Fruit fly (Drosophila melanogaster) ovary, adult (tissue): Measurements from ENCODE around the gene hmw.

Experiments
- CG17801 ChIP-seq: fragments of 200-800 bp; optimal IDR thresholded peaks from 2 replicates; lab custom pipeline; 2019; ENCODE audit warnings: missing biosample characterization, mild to moderate bottlenecking, missing genetic modification characterization, moderate library complexity; ENCODE audit not compliant: partially characterized antibody

hmw gene

dm6 chr3R:18361694-18362093 lies at the start of gene hmw:
Gene hmw (plus strand): TSS chr3R:18361994.
- no peak for TF ChIP-seq CG17801

- no peak for TF ChIP-seq CG17801
Observed at dm6 chr3R:18312761-18313160, 49.0 kb upstream of the hmw start.

- TF ChIP-seq CG17801 = no peak
Observed at dm6 chr3R:18314320-18314719, 47.5 kb upstream of the hmw start, which contains the start of gene PKD. Gene PKD (minus strand): TSS chr3R:18314407.

- TF ChIP-seq CG17801 = no peak
Observed at dm6 chr3R:18314824-18315690, 46.7 kb upstream of the hmw start.

dm6 chr3R:18328842-18329241 lies 33.0 kb upstream of the hmw start, which contains the start of gene naz:
Gene naz (minus strand): TSS chr3R:18328942.
- no peak for TF ChIP-seq CG17801

dm6 chr3R:18338493-18338892 lies 23.3 kb upstream of the hmw start:
- no peak for TF ChIP-seq CG17801

- no peak for TF ChIP-seq CG17801
Observed at dm6 chr3R:18355781-18356180, 6.0 kb upstream of the hmw start.

dm6 chr3R:18360630-18361260 lies 1.0 kb upstream of the hmw start, which contains the start of gene CG15803:
Gene CG15803 (minus strand): TSS chr3R:18360728.
- TF ChIP-seq CG17801 = no peak

dm6 chr3R:18365978-18366643 lies 4.3 kb downstream of the hmw start, which contains the start of the genes WRNexo and Nup43:
Gene WRNexo (minus strand): TSS chr3R:18366162.
Gene Nup43 (plus strand): TSS chr3R:18366638.
- no peak for TF ChIP-seq CG17801

- no peak for TF ChIP-seq CG17801
Observed at dm6 chr3R:18366644-18366985, 4.8 kb downstream of the hmw start.

- TF ChIP-seq CG17801 = no peak
Observed at dm6 chr3R:18368595-18368994, 6.8 kb downstream of the hmw start.

dm6 chr3R:18371346-18371745 lies 9.6 kb downstream of the hmw start:
- no peak for TF ChIP-seq CG17801

- no peak for TF ChIP-seq CG17801
Observed at dm6 chr3R:18372688-18373304, 11.0 kb downstream of the hmw start, which contains the start of gene gl. Gene gl (minus strand): TSS chr3R:18372738.

- TF ChIP-seq CG17801 = no peak
Observed at dm6 chr3R:18380251-18380812, 18.5 kb downstream of the hmw start.

- TF ChIP-seq CG17801 = no peak
Observed at dm6 chr3R:18381014-18381512, 19.3 kb downstream of the hmw start, which contains the start of gene CG7675. Gene CG7675 (minus strand): TSS chr3R:18381178.

- no peak for TF ChIP-seq CG17801
Observed at dm6 chr3R:18384972-18385371, 23.2 kb downstream of the hmw start, which contains the start of gene CG14309. Gene CG14309 (minus strand): TSS chr3R:18385072.
